Worm (Caenorhabditis elegans) whole organism, midembryonic: ENCODE data around the gene T25F10.1.

Experiments used
- T22C8.4 ChIP-seq: fragments of 200-800 bp; sonication (Bioruptor generic); IDR thresholded peaks from 2 replicates; pipeline ENCODE4 v1.3.6; 2022; ENCODE audit warnings: missing genetic modification characterization, missing compliant biosample characterization
- cog-1 ChIP-seq: sonication (generic microtip); optimal IDR thresholded peaks from 2 replicates; lab custom pipeline; 2016; ENCODE audit warnings: missing genetic modification characterization, missing compliant biosample characterization
- tab-1 ChIP-seq: fragments of 200-800 bp; sonication (Bioruptor generic); IDR thresholded peaks from 2 replicates; pipeline ENCODE4 v1.3.6; 2022; ENCODE audit warnings: missing genetic modification characterization, missing compliant biosample characterization

ce11 chrV:6768452-6768929 is at the start of gene T25F10.1, which contains the start of gene clik-1:
- TF ChIP-seq cog-1 (tag; lab: Kevin White, UChicago) (no peak), T22C8.4 (GFP tag; lab: Robert Waterston, UW) (no peak), tab-1 (GFP tag; lab: Robert Waterston, UW) (no peak)
